Worm (Caenorhabditis elegans) whole organism, L3 larva: ENCODE measurements around the gene elo-4.

Source experiments
- R02D3.7 ChIP-seq: fragments of 150-350 bp; optimal IDR thresholded peaks from 2 replicates; lab custom pipeline; 2014; ENCODE audit warnings: missing biosample characterization, missing genetic modification characterization
- ZK546.5 ChIP-seq: sonication (generic microtip); optimal IDR thresholded peaks from 2 replicates; lab custom pipeline; 2017; ENCODE audit warnings: missing biosample characterization, missing genetic modification characterization
- aly-2 ChIP-seq: fragments of 150-350 bp; optimal IDR thresholded peaks from 2 replicates; lab custom pipeline; 2014; ENCODE audit warnings: missing biosample characterization, missing genetic modification characterization
- ama-1 ChIP-seq: fragments of 150-350 bp; optimal IDR thresholded peaks from 2 replicates; lab custom pipeline; 2018
- ceh-16 ChIP-seq: sonication (generic microtip); optimal IDR thresholded peaks from 2 replicates; lab custom pipeline; 2017; ENCODE audit warnings: missing biosample characterization, missing genetic modification characterization
- egl-27 ChIP-seq: sonication (generic microtip); optimal IDR thresholded peaks from 4 replicates; lab custom pipeline; 2017; ENCODE audit warnings: missing biosample characterization, missing genetic modification reagents, missing genetic modification characterization
- elt-2 ChIP-seq: sonication (generic microtip); optimal IDR thresholded peaks from 2 replicates; lab custom pipeline; 2016; ENCODE audit warnings: missing genetic modification reagents, mild to moderate bottlenecking, missing genetic modification characterization, missing compliant biosample characterization
- elt-3 ChIP-seq, 3 experiments: fragments of 150-350 bp in 1 of 3; sonication (generic microtip) in 2 of 3; optimal IDR thresholded peaks; 2 replicates in 2 of 3; 4 replicates in 1 of 3; lab custom pipeline; 2014 to 2017; ENCODE audit warnings: missing biosample characterization in 3 of 3, missing genetic modification characterization in 3 of 3
- eor-1 ChIP-seq, 2 experiments: fragments of 150-350 bp; optimal IDR thresholded peaks; 2 replicates each; lab custom pipeline; 2014 to 2018; ENCODE audit warnings: missing biosample characterization in 2 of 2, missing genetic modification characterization in 2 of 2
- fos-1 ChIP-seq: fragments of 150-350 bp; optimal IDR thresholded peaks from 2 replicates; lab custom pipeline; 2014; ENCODE audit warnings: missing biosample characterization, missing genetic modification characterization
- jun-1 ChIP-seq: fragments of 150-350 bp; optimal IDR thresholded peaks from 2 replicates; lab custom pipeline; 2014; ENCODE audit warnings: missing biosample characterization, missing genetic modification reagents, missing genetic modification characterization
- lin-15B ChIP-seq: fragments of 150-350 bp; optimal IDR thresholded peaks from 2 replicates; lab custom pipeline; 2014; ENCODE audit warnings: missing biosample characterization, missing genetic modification characterization
- lin-39 ChIP-seq: fragments of 150-350 bp; optimal IDR thresholded peaks from 2 replicates; lab custom pipeline; 2018; ENCODE audit warnings: missing biosample characterization, missing genetic modification reagents, missing genetic modification characterization
- lsy-12 ChIP-seq: sonication (generic microtip); optimal IDR thresholded peaks from 2 replicates; lab custom pipeline; 2016; ENCODE audit warnings: mild to moderate bottlenecking, missing genetic modification characterization, missing compliant biosample characterization
- mdl-1 ChIP-seq: fragments of 150-350 bp; optimal IDR thresholded peaks from 2 replicates; lab custom pipeline; 2014; ENCODE audit warnings: missing biosample characterization, missing genetic modification characterization
- mml-1 ChIP-seq: fragments of 150-350 bp; sonication (generic microtip); optimal IDR thresholded peaks from 3 replicates; lab custom pipeline; 2014; ENCODE audit warnings: missing biosample characterization, missing genetic modification characterization
- nfya-1 ChIP-seq: sonication (generic microtip); optimal IDR thresholded peaks from 2 replicates; lab custom pipeline; 2017; ENCODE audit warnings: missing genetic modification characterization, mild to moderate bottlenecking, missing compliant biosample characterization, antibody characterized with exemption, moderate library complexity; ENCODE audit not compliant: insufficient read depth
- nhr-11 ChIP-seq: fragments of 150-350 bp; optimal IDR thresholded peaks from 2 replicates; lab custom pipeline; 2014; ENCODE audit warnings: missing biosample characterization, missing genetic modification characterization
- nhr-12 ChIP-seq: fragments of 150-350 bp; optimal IDR thresholded peaks from 2 replicates; lab custom pipeline; 2014; ENCODE audit warnings: missing biosample characterization, missing genetic modification characterization
- nhr-23 ChIP-seq: fragments of 150-350 bp; optimal IDR thresholded peaks from 2 replicates; lab custom pipeline; 2014; ENCODE audit warnings: missing biosample characterization, missing genetic modification reagents, missing genetic modification characterization
- nhr-25 ChIP-seq: sonication (generic microtip); optimal IDR thresholded peaks from 2 replicates; lab custom pipeline; 2017; ENCODE audit warnings: missing biosample characterization, missing genetic modification characterization
- nhr-43 ChIP-seq: sonication (generic microtip); optimal IDR thresholded peaks from 2 replicates; lab custom pipeline; 2016; ENCODE audit warnings: mild to moderate bottlenecking, missing genetic modification characterization, missing compliant biosample characterization; ENCODE audit not compliant: poor library complexity, severe bottlenecking
- nhr-67 ChIP-seq: fragments of 150-350 bp; optimal IDR thresholded peaks from 2 replicates; lab custom pipeline; 2014; ENCODE audit warnings: missing biosample characterization, missing genetic modification characterization
- nhr-76 ChIP-seq: fragments of 150-350 bp; sonication (generic microtip); optimal IDR thresholded peaks from 5 replicates; lab custom pipeline; 2014; ENCODE audit warnings: missing biosample characterization, missing genetic modification characterization
- nhr-77 ChIP-seq: fragments of 150-350 bp; optimal IDR thresholded peaks from 2 replicates; lab custom pipeline; 2014; ENCODE audit warnings: missing biosample characterization, missing genetic modification characterization
- pha-4 ChIP-seq: fragments of 150-350 bp; optimal IDR thresholded peaks from 2 replicates; lab custom pipeline; 2014; ENCODE audit warnings: missing biosample characterization, missing genetic modification reagents, missing genetic modification characterization
- pqm-1 ChIP-seq: fragments of 150-350 bp; optimal IDR thresholded peaks from 2 replicates; lab custom pipeline; 2017; ENCODE audit warnings: missing biosample characterization, missing genetic modification characterization, inconsistent platforms
- sea-2 ChIP-seq: fragments of 150-350 bp; sonication (generic microtip); optimal IDR thresholded peaks from 4 replicates; lab custom pipeline; 2014; ENCODE audit warnings: missing biosample characterization, missing genetic modification reagents, missing genetic modification characterization
- tbx-2 ChIP-seq: sonication (generic microtip); optimal IDR thresholded peaks from 2 replicates; lab custom pipeline; 2016; ENCODE audit warnings: mild to moderate bottlenecking, missing genetic modification characterization, missing compliant biosample characterization
- unc-39 ChIP-seq: sonication (generic microtip); optimal IDR thresholded peaks from 4 replicates; lab custom pipeline; 2017; ENCODE audit warnings: missing biosample characterization, missing genetic modification characterization
- unc-62 ChIP-seq: fragments of 150-350 bp; sonication (generic microtip); optimal IDR thresholded peaks from 4 replicates; lab custom pipeline; 2014; ENCODE audit warnings: missing biosample characterization, missing genetic modification reagents, missing genetic modification characterization
- zag-1 ChIP-seq: fragments of 150-350 bp; optimal IDR thresholded peaks from 2 replicates; lab custom pipeline; 2014; ENCODE audit warnings: missing biosample characterization, missing genetic modification characterization
- ztf-11 ChIP-seq: fragments of 150-350 bp; optimal IDR thresholded peaks from 2 replicates; lab custom pipeline; 2014; ENCODE audit warnings: missing biosample characterization, missing genetic modification characterization

elo-4 gene

ce11 chrIII:9319641-9320040, 14.4 kb downstream of the elo-4 start, which contains the start of gene C40H1.9:
C40H1.9 (plus strand) TSS chrIII:9319941.
- peak; percentile 16 for TF ChIP-seq pha-4 (tag; lab: Kevin White, UChicago)
- no peak for TF ChIP-seq eor-1 (tag; optimal IDR thresholded peaks at IDR 0.05; lab: Kevin White, UChicago)

DNA sequence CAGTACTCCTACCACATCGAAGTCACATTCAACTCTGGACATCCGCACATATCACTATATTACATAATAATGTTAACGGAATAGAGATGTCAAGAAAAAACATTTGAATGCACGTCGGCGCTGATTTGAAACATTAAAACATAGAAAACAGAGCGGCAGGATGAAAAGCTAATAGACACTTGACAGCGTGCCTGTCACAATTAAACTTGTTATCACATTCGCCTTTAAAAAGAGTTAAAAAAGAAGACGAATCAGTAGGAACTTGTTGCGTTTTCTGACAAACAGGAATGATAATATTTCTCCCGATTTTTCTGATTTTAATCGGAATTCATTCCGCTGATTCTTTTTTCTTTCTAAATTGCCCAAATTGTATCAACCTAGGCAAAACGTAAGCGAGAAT, 16.5 kb downstream of the elo-4 start:
- TF ChIP-seq nhr-25 (tag; lab: Kevin White, UChicago) (no peak), elt-2 (tag; lab: Kevin White, UChicago) (peak; percentile 70)

DNA sequence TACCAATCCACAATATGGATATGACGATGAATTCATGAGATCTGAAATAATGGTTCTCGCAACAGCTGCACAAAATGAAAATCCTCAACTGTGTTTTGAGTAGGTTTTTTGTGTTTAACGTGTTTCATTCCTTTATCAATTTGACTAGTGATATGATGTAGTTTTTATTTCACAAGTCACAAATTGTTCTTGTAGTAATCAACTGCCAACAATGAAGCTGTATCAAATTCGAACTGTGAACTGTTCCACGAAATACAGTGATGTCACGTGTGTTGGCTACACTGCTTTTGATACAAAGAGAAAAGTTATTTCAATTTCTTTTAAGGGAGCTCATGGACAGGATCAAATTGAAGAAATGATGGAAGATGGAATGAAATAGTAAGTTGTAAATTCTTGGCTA, 18.9 kb downstream of the elo-4 start:
- peak; percentile 67 for TF ChIP-seq elt-2 (tag; lab: Kevin White, UChicago)
- no peak for TF ChIP-seq lin-15B
- TF ChIP-seq pqm-1 (tag; lab: Kevin White, UChicago), result peak; percentile 24
- no peak for TF ChIP-seq lsy-12
- no peak for TF ChIP-seq ZK546.5 (tag; lab: Kevin White, UChicago)
- no peak for TF ChIP-seq ztf-11 (tag; lab: Kevin White, UChicago)
- TF ChIP-seq tbx-2 (tag; lab: Kevin White, UChicago), result no peak

- TF ChIP-seq unc-62 (GFP tag; lab: Kevin White, UChicago) (no peak), elt-2 (tag; lab: Kevin White, UChicago) (peak; percentile 51)
Measured at ce11 chrIII:9314476-9314875, 19.6 kb downstream of the elo-4 start, which contains the start of gene C40H1.8. C40H1.8 (plus strand) TSS chrIII:9314717.

DNA sequence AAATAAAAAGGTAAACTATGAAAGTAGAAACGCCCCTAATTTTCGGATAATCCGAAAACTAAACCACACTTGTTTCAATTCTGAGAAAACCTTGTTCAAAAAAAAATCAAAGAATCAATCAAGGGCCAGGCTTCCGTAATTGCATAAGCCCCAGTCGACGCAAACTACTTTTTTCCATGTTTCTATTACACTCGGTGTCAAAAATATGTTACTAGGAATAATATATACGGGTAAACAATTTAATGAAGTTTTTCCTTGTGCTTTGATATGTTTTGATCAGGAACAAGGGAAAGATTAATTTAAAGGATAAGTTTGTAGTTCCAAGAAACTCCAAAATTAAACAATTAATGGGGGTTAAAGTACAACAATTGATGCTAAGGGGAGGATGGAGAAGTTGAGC, 24.2 kb downstream of the elo-4 start:
- TF ChIP-seq unc-39 (tag; lab: Kevin White, UChicago) (no peak), jun-1 (tag; lab: Kevin White, UChicago) (no peak), nhr-67 (no peak), nhr-11 (peak; percentile 76), ceh-16 (tag; lab: Kevin White, UChicago) (no peak), nhr-12 (tag; lab: Kevin White, UChicago) (no peak)
- TF ChIP-seq, all 47 proteins: peak for 1

- TF ChIP-seq unc-62 (GFP tag; lab: Kevin White, UChicago) (no peak), ceh-16 (tag; lab: Kevin White, UChicago) (no peak), egl-27 (tag; lab: Kevin White, UChicago) (no peak), tbx-2 (tag; lab: Kevin White, UChicago) (no peak)
Measured at ce11 chrIII:9306596-9306995, 27.5 kb downstream of the elo-4 start, which contains the start of gene srx-45. srx-45 (minus strand) TSS chrIII:9306696.

DNA sequence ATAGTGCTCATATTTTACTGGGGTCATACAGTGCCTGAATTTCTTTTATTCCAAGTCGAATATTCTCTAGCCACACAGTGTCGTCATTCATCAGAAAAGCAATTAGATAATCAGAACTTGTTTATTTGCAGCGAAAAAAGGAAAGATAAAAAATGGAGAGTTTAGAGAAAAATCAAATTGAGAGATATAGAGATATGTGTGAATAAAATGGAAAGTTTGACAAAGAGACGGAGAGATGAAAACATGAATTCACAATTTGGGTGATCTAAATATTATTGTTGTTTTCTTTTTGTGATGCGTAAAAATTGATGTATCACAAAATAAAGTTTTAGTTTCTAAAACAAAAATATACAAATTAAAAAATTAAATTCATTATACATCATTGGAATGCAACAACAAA, 33.4 kb downstream of the elo-4 start:
- TF ChIP-seq sea-2 (GFP tag; lab: Kevin White, UChicago) (no peak), pqm-1 (tag; lab: Kevin White, UChicago) (no peak), unc-62 (GFP tag; lab: Kevin White, UChicago) (no peak), jun-1 (tag; lab: Kevin White, UChicago) (no peak), ceh-16 (tag; lab: Kevin White, UChicago) (no peak), mdl-1 (no peak), ZK546.5 (tag; lab: Kevin White, UChicago) (no peak), elt-2 (tag; lab: Kevin White, UChicago) (no peak), mml-1 (tag; lab: Kevin White, UChicago) (no peak), ama-1 (no peak), nhr-76 (no peak), zag-1 (no peak), nhr-25 (tag; lab: Kevin White, UChicago) (peak; percentile 17), lin-15B (no peak), pha-4 (tag; lab: Kevin White, UChicago) (no peak), nhr-23 (tag; lab: Kevin White, UChicago) (peak; percentile 29)

DNA sequence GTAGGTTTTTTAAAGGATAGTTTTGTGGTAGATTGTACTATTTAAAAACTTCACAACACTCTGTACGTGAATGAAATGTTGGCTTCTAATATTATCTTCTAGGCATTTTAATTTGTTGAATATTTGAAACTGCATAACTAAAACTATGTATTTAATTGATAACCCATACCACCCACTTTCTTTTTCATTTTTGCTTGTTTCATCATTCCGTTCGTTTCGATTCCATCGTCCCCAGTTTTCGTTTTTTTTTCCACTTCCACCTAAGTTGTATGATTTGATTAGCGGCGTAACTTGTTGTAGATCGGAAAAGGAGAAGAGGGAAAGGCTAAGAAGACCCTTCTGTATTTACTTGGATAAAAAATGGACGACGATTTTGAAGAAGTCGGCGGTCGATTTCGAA, 34.2 kb downstream of the elo-4 start, which contains the start of gene K01B6.3:
K01B6.3 (plus strand) TSS at position 301 of the 400 bp plus-strand sequence.
- TF ChIP-seq fos-1 (tag; lab: Kevin White, UChicago), result no peak
- no peak for TF ChIP-seq nhr-12 (tag; lab: Kevin White, UChicago)
- TF ChIP-seq lin-39 (tag; lab: Kevin White, UChicago), result no peak
- TF ChIP-seq elt-2 (tag; lab: Kevin White, UChicago), result no peak
- no peak for TF ChIP-seq mml-1 (tag; lab: Kevin White, UChicago)
- no peak for TF ChIP-seq R02D3.7 (tag; lab: Kevin White, UChicago)
- TF ChIP-seq aly-2, result no peak
- TF ChIP-seq unc-62 (GFP tag; lab: Kevin White, UChicago), result no peak
- no peak for TF ChIP-seq tbx-2 (tag; lab: Kevin White, UChicago)
- no peak for TF ChIP-seq nfya-1
- no peak for TF ChIP-seq nhr-25 (tag; lab: Kevin White, UChicago)
- no peak for TF ChIP-seq ztf-11 (tag; lab: Kevin White, UChicago)
- TF ChIP-seq elt-3 (tag; optimal IDR thresholded peaks at IDR 0.05; lab: Kevin White, UChicago), result no peak
- TF ChIP-seq nhr-43 (tag; lab: Kevin White, UChicago), result no peak
- TF ChIP-seq lsy-12, result no peak
- no peak for TF ChIP-seq nhr-77 (tag; lab: Kevin White, UChicago)
- no peak for TF ChIP-seq ceh-16 (tag; lab: Kevin White, UChicago)
- TF ChIP-seq nhr-23 (tag; lab: Kevin White, UChicago), result no peak
- TF ChIP-seq, all 47 proteins: peak for 0
